Fruit fly (Drosophila melanogaster): Measurements from ENCODE around the gene CG16713.
A peak's percentile ranks its signal among the peaks of the same experiment; 100 is the strongest.

CG16713 gene

dm6 chr2L:3655698-3656105 lies 39.5 kb downstream of the CG16713 start (continued):
- TF ChIP-seq HmgZ (tag; optimal IDR thresholded peaks at IDR 0.05) (peak; percentile 99), CG1792 (GFP tag; optimal IDR thresholded peaks at IDR 0.05) (peak; percentile 96), mam (GFP tag; optimal IDR thresholded peaks at IDR 0.05) (peak; percentile 98), CG6765 (GFP tag; optimal IDR thresholded peaks at IDR 0.05) (peak; percentile 97), Meics (GFP tag; optimal IDR thresholded peaks at IDR 0.05) (peak; percentile 98), Sry-β (GFP tag; optimal IDR thresholded peaks at IDR 0.05) (peak; percentile 57), CG1602 (GFP tag; optimal IDR thresholded peaks at IDR 0.05) (peak; percentile 96), ken (GFP tag; IDR thresholded peaks at IDR 0.05) (peak; percentile 98), lilli (GFP tag; optimal IDR thresholded peaks at IDR 0.05) (peak; percentile 98), CG5953 (GFP tag; IDR thresholded peaks at IDR 0.05) (peak; percentile 97), Dref (GFP tag; IDR thresholded peaks at IDR 0.05) (peak; percentile 38; the same call in 1 of the 2 replicates), CG12659 (GFP tag; optimal IDR thresholded peaks at IDR 0.05) (peak; percentile 99), fu2 (GFP tag; optimal IDR thresholded peaks at IDR 0.05) (peak; percentile 98), tap (tag; optimal IDR thresholded peaks at IDR 0.05) (peak; percentile 99), fru (optimal IDR thresholded peaks at IDR 0.05) (no peak), kah (GFP tag; optimal IDR thresholded peaks at IDR 0.05) (peak; percentile 4), CG9797 (GFP tag; optimal IDR thresholded peaks at IDR 0.05) (peak; percentile 64), pzg (GFP tag; optimal IDR thresholded peaks at IDR 0.05) (peak; percentile 34), mirr (GFP tag; optimal IDR thresholded peaks at IDR 0.05) (peak; percentile 99), wek (GFP tag; optimal IDR thresholded peaks at IDR 0.05) (peak; percentile 96), btn (GFP tag; optimal IDR thresholded peaks at IDR 0.05) (peak; percentile 96), jigr1 (GFP tag; IDR thresholded peaks at IDR 0.05) (peak; percentile 93), CG12104 (GFP tag; optimal IDR thresholded peaks at IDR 0.05) (peak; percentile 96), CG34422 (GFP tag; IDR thresholded peaks at IDR 0.05) (peak; percentile 98), Optix (GFP tag; IDR thresholded peaks at IDR 0.05) (peak; percentile 97), CG10267 (tag; optimal IDR thresholded peaks at IDR 0.05) (peak; percentile 96), Dip2 (GFP tag; IDR thresholded peaks at IDR 0.05) (no peak; the same call in 1 of the 2 replicates), pan (optimal IDR thresholded peaks at IDR 0.05) (no peak), pan (GFP tag; optimal IDR thresholded peaks at IDR 0.05 in 1 of 2, IDR thresholded peaks at IDR 0.05 in 1 of 2) (peak in 1 of 2 experiments; percentile 98), CG11456 (GFP tag; IDR thresholded peaks at IDR 0.05) (peak; percentile 97), lbe (GFP tag; optimal IDR thresholded peaks at IDR 0.05) (peak; percentile 98), Med (GFP tag) (peak; percentile 100), CG17186 (GFP tag; optimal IDR thresholded peaks at IDR 0.05) (peak; percentile 94), Hr3 (GFP tag; optimal IDR thresholded peaks at IDR 0.05) (peak; percentile 95), Dbx (GFP tag; IDR thresholded peaks at IDR 0.05) (peak; percentile 98), klu (GFP tag; IDR thresholded peaks at IDR 0.05) (peak; percentile 95), CG7372 (GFP tag; IDR thresholded peaks at IDR 0.05) (peak; percentile 97), CG31365 (tag; optimal IDR thresholded peaks at IDR 0.05) (peak; percentile 93), D19B (GFP tag; optimal IDR thresholded peaks at IDR 0.05) (peak; percentile 93), Mes4 (GFP tag; optimal IDR thresholded peaks at IDR 0.05) (peak; percentile 97), sens-2 (GFP tag; IDR thresholded peaks at IDR 0.05) (peak; percentile 96), da (GFP tag; optimal IDR thresholded peaks at IDR 0.05) (peak; percentile 92), amos (GFP tag; IDR thresholded peaks at IDR 0.05; ENCODE audit: partially characterized antibody) (no peak), CG18011 (GFP tag; optimal IDR thresholded peaks at IDR 0.05) (peak; percentile 90), CG2202 (tag; optimal IDR thresholded peaks at IDR 0.05) (peak; percentile 97), Sry-δ (GFP tag; optimal IDR thresholded peaks at IDR 0.05) (peak; percentile 76), caup (GFP tag; optimal IDR thresholded peaks at IDR 0.05; ENCODE audit: severe bottlenecking) (peak; percentile 98), Dad (GFP tag; optimal IDR thresholded peaks at IDR 0.05) (peak; percentile 97), CG6272 (GFP tag; IDR thresholded peaks at IDR 0.05) (peak; percentile 96), CG31224 (GFP tag; IDR thresholded peaks at IDR 0.05) (peak; percentile 95), CG18262 (tag; optimal IDR thresholded peaks at IDR 0.05) (peak; percentile 98), C15 (GFP tag; IDR thresholded peaks at IDR 0.05) (peak; percentile 96)
